Worm (Caenorhabditis elegans): ENCODE results near the gene oac-15.

DNA sequence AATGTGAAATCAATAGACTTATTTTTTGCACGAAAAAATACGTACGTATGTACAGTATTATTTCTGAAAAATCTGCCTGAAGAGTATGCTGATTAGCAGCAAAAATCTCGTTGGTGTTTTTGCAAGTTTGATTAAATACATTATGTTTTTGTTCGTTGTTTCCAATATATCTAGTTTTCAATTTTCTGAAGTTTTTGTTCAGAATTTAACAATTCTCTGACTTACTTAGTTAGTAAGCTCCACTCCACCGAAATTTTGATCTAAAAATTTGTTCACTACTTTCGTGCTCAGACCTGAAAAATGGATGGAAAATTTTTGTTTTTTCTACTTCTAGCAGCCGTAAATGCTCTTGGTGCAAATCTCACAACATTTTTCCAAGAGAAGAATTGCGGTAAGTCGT lies 4.8 kb downstream of the oac-15 start, which contains the start of gene irld-26:
- TF ChIP-seq unc-62 (GFP tag; optimal IDR thresholded peaks at IDR 0.05) (no peak), flh-1 (GFP tag; optimal IDR thresholded peaks at IDR 0.05) (no peak), unc-120 (tag; optimal IDR thresholded peaks at IDR 0.05; ENCODE audit: poor library complexity, severe bottlenecking) (no peak), mab-5 (tag; optimal IDR thresholded peaks at IDR 0.05) (no peak), pha-4 (tag; optimal IDR thresholded peaks at IDR 0.05) (no peak), unc-39 (tag; optimal IDR thresholded peaks at IDR 0.05) (no peak), lin-13 (tag; optimal IDR thresholded peaks at IDR 0.05) (no peak), nhr-28 (tag; optimal IDR thresholded peaks at IDR 0.05) (no peak), nhr-12 (tag; optimal IDR thresholded peaks at IDR 0.05) (no peak)

Measured in whole organism, mixed stage, embryonic.